Fruit fly (Drosophila melanogaster) whole organism, embryonic: Measurements from ENCODE around the gene Cyp303a1.

Experiments
- ATbp ChIP-seq: fragments of 200-800 bp; sonication (Bioruptor generic); optimal IDR thresholded peaks from 2 replicates; lab custom pipeline; 2017; ENCODE audit warnings: missing biosample characterization, mild to moderate bottlenecking, missing genetic modification characterization, missing genetic modification reagents
- CG1024 ChIP-seq: fragments of 200-800 bp; sonication (Bioruptor generic); IDR thresholded peaks from 2 replicates; pipeline ENCODE4 v1.3.6; 2022; ENCODE audit warnings: missing biosample characterization, missing genetic modification characterization
- CG10462 ChIP-seq: fragments of 200-800 bp; sonication (Bioruptor generic); optimal IDR thresholded peaks from 2 replicates; lab custom pipeline; 2016; ENCODE audit warnings: missing biosample characterization, missing genetic modification characterization
- CG10543 ChIP-seq: fragments of 200-800 bp; sonication (Bioruptor generic); optimal IDR thresholded peaks from 3 replicates; lab custom pipeline; 2017; ENCODE audit warnings: missing biosample characterization, mild to moderate bottlenecking, missing genetic modification characterization, moderate library complexity
- CG11247 ChIP-seq: fragments of 200-800 bp; sonication (Bioruptor generic); IDR thresholded peaks from 2 replicates; pipeline ENCODE4 v1.3.6; 2022; ENCODE audit warnings: missing biosample characterization, missing genetic modification characterization
- CG13424 ChIP-seq: fragments of 200-800 bp; sonication (Bioruptor generic); optimal IDR thresholded peaks from 2 replicates; lab custom pipeline; 2019; ENCODE audit warnings: missing biosample characterization, mild to moderate bottlenecking, missing genetic modification characterization, moderate library complexity
- CG16815 ChIP-seq: fragments of 200-800 bp; sonication (Bioruptor generic); optimal IDR thresholded peaks from 3 replicates; lab custom pipeline; 2017; ENCODE audit warnings: missing biosample characterization, mild to moderate bottlenecking, missing genetic modification characterization
- CG17568 ChIP-seq: fragments of 200-800 bp; sonication (Bioruptor generic); optimal IDR thresholded peaks from 2 replicates; lab custom pipeline; 2018; ENCODE audit warnings: missing biosample characterization, mild to moderate bottlenecking, missing genetic modification characterization, moderate library complexity
- CG2116 ChIP-seq: fragments of 200-800 bp; sonication (Bioruptor generic); optimal IDR thresholded peaks from 3 replicates; lab custom pipeline; 2018; ENCODE audit warnings: missing biosample characterization, mild to moderate bottlenecking, missing genetic modification characterization
- CG2712 ChIP-seq: fragments of 200-800 bp; optimal IDR thresholded peaks from 3 replicates; lab custom pipeline; 2019; ENCODE audit warnings: missing biosample characterization, mild to moderate bottlenecking, missing genetic modification characterization, moderate library complexity
- CG30431 ChIP-seq: fragments of 200-800 bp; sonication (Bioruptor generic); optimal IDR thresholded peaks from 2 replicates; lab custom pipeline; 2017; ENCODE audit warnings: missing biosample characterization, missing genetic modification characterization
- CG31365 ChIP-seq: fragments of 200-800 bp; sonication (Bioruptor generic); optimal IDR thresholded peaks from 2 replicates; lab custom pipeline; 2018; ENCODE audit warnings: missing biosample characterization, mild to moderate bottlenecking, missing genetic modification characterization
- CG4404 ChIP-seq: fragments of 200-800 bp; sonication (Bioruptor generic); IDR thresholded peaks from 2 replicates; pipeline ENCODE4 v1.3.6; 2022; ENCODE audit warnings: missing biosample characterization, missing genetic modification characterization
- CG4424 ChIP-seq: fragments of 200-800 bp; sonication (Bioruptor generic); optimal IDR thresholded peaks from 3 replicates; lab custom pipeline; 2016; ENCODE audit warnings: missing biosample characterization, missing genetic modification characterization
- CG7556 ChIP-seq: fragments of 200-800 bp; sonication (Bioruptor generic); optimal IDR thresholded peaks from 2 replicates; lab custom pipeline; 2017; ENCODE audit warnings: missing biosample characterization, mild to moderate bottlenecking, missing genetic modification characterization
- Camta ChIP-seq: fragments of 200-800 bp; sonication (Bioruptor generic); optimal IDR thresholded peaks from 2 replicates; lab custom pipeline; 2016; ENCODE audit warnings: missing biosample characterization, missing genetic modification characterization
- Eip74EF ChIP-seq, 2 experiments: fragments of 200-800 bp in 1 of 2; fragments of >200 bp in 1 of 2; sonication (Bioruptor generic) in 1 of 2; optimal IDR thresholded peaks; 2 replicates each; lab custom pipeline; 2017 to 2019; ENCODE audit warnings: missing biosample characterization in 2 of 2, missing genetic modification characterization in 2 of 2, mild to moderate bottlenecking in 1 of 2, moderate library complexity in 1 of 2
- HLHmδ ChIP-seq: fragments of 200-800 bp; sonication (Bioruptor generic); optimal IDR thresholded peaks from 2 replicates; lab custom pipeline; 2018; ENCODE audit warnings: missing biosample characterization, mild to moderate bottlenecking, missing genetic modification characterization, moderate library complexity
- MTF-1 ChIP-seq: fragments of 200-800 bp; sonication (Bioruptor generic); optimal IDR thresholded peaks from 2 replicates; lab custom pipeline; 2018; ENCODE audit warnings: missing biosample characterization, mild to moderate bottlenecking, missing genetic modification characterization, borderline replicate concordance
- Ravus ChIP-seq: fragments of 200-800 bp; sonication (Bioruptor generic); IDR thresholded peaks from 2 replicates; pipeline ENCODE4 v1.3.6; 2022; ENCODE audit warnings: missing biosample characterization, missing genetic modification characterization
- Scr ChIP-seq: fragments of 200-800 bp; sonication (Bioruptor generic); IDR thresholded peaks from 2 replicates; pipeline ENCODE4 v1.3.6; 2022; ENCODE audit warnings: missing biosample characterization, missing genetic modification characterization; ENCODE audit not compliant: partially characterized antibody
- Spps ChIP-seq: fragments of 200-800 bp; sonication (Bioruptor generic); optimal IDR thresholded peaks from 2 replicates; lab custom pipeline; 2018; ENCODE audit warnings: missing biosample characterization, mild to moderate bottlenecking, missing genetic modification characterization
- Stat92E ChIP-seq, 3 experiments: fragments of >200 bp in 2 of 3; fragments of 200-800 bp in 1 of 3; sonication (Bioruptor generic) in 1 of 3; optimal IDR thresholded peaks; 2 replicates each; lab custom pipeline; 2017 to 2019; ENCODE audit warnings: missing biosample characterization in 3 of 3, missing genetic modification characterization in 3 of 3, mild to moderate bottlenecking in 1 of 3, moderate library complexity in 1 of 3
- Taf1 ChIP-seq: fragments of 200-800 bp; sonication (Bioruptor generic); IDR thresholded peaks from 2 replicates; pipeline ENCODE4 v1.3.6; 2022; ENCODE audit warnings: missing biosample characterization, missing genetic modification characterization
- Trl ChIP-seq, 3 experiments: fragments of >200 bp in 2 of 3; fragments of 200-800 bp in 1 of 3; sonication (Bioruptor generic) in 1 of 3; optimal IDR thresholded peaks; 2 replicates in 1 of 3; 3 replicates in 2 of 3; lab custom pipeline; 2016 to 2017; ENCODE audit warnings: missing biosample characterization in 1 of 3, missing genetic modification characterization in 1 of 3
- YL-1 ChIP-seq: fragments of 200-800 bp; sonication (Bioruptor generic); optimal IDR thresholded peaks from 3 replicates; lab custom pipeline; 2017; ENCODE audit warnings: missing biosample characterization, mild to moderate bottlenecking, missing genetic modification characterization
- aop ChIP-seq: fragments of 200-800 bp; sonication (Bioruptor generic); IDR thresholded peaks from 2 replicates; pipeline ENCODE4 v1.3.6; 2022; ENCODE audit warnings: missing biosample characterization, missing genetic modification characterization
- ara ChIP-seq: fragments of 200-800 bp; sonication (Bioruptor generic); IDR thresholded peaks from 2 replicates; pipeline ENCODE4 v1.3.6; 2022; ENCODE audit warnings: missing biosample characterization, missing genetic modification characterization
- crc ChIP-seq: fragments of 200-800 bp; sonication (Bioruptor generic); optimal IDR thresholded peaks from 2 replicates; lab custom pipeline; 2016; ENCODE audit warnings: missing biosample characterization, missing genetic modification characterization
- croc ChIP-seq: fragments of 200-800 bp; sonication (Bioruptor generic); conservative IDR thresholded peaks from 3 replicates; pipeline ENCODE4 v1.3.6; 2022; ENCODE audit warnings: missing biosample characterization, missing genetic modification characterization
- da ChIP-seq: fragments of 200-800 bp; sonication (Bioruptor generic); optimal IDR thresholded peaks from 2 replicates; lab custom pipeline; 2016; ENCODE audit warnings: missing biosample characterization, missing genetic modification characterization
- gsb-n ChIP-seq: fragments of 200-800 bp; sonication (Bioruptor generic); optimal IDR thresholded peaks from 3 replicates; lab custom pipeline; 2018; ENCODE audit warnings: missing biosample characterization, mild to moderate bottlenecking, missing genetic modification characterization
- ham ChIP-seq: fragments of 200-800 bp; sonication (Bioruptor generic); IDR thresholded peaks from 2 replicates; pipeline ENCODE4 v1.3.6; 2022; ENCODE audit warnings: missing biosample characterization, missing genetic modification characterization
- hb ChIP-seq: fragments of 200-800 bp; sonication (Bioruptor generic); IDR thresholded peaks from 3 replicates; pipeline ENCODE4 v1.3.6; 2022; ENCODE audit warnings: missing biosample characterization, missing genetic modification characterization; ENCODE audit not compliant: partially characterized antibody
- her ChIP-seq: fragments of 200-800 bp; sonication (Bioruptor generic); optimal IDR thresholded peaks from 2 replicates; lab custom pipeline; 2016; ENCODE audit warnings: missing biosample characterization, missing genetic modification characterization
- luna ChIP-seq: fragments of 200-800 bp; sonication (Bioruptor generic); optimal IDR thresholded peaks from 2 replicates; lab custom pipeline; 2016; ENCODE audit warnings: missing biosample characterization, missing genetic modification characterization
- nau ChIP-seq: fragments of 200-800 bp; sonication (Bioruptor generic); optimal IDR thresholded peaks from 3 replicates; lab custom pipeline; 2017; ENCODE audit warnings: missing biosample characterization, mild to moderate bottlenecking, missing genetic modification characterization, missing genetic modification reagents
- odd ChIP-seq: fragments of 200-800 bp; sonication (Bioruptor generic); optimal IDR thresholded peaks from 2 replicates; lab custom pipeline; 2017; ENCODE audit warnings: missing biosample characterization, mild to moderate bottlenecking, missing genetic modification characterization
- pfk ChIP-seq: fragments of 200-800 bp; sonication (Bioruptor generic); optimal IDR thresholded peaks from 2 replicates; lab custom pipeline; 2018; ENCODE audit warnings: missing biosample characterization, mild to moderate bottlenecking, missing genetic modification characterization, moderate library complexity
- sc ChIP-seq, 3 experiments: fragments of >200 bp in 2 of 3; fragments of 200-800 bp in 1 of 3; sonication (Bioruptor generic) in 1 of 3; optimal IDR thresholded peaks; 2 replicates in 2 of 3; 3 replicates in 1 of 3; lab custom pipeline; 2017; ENCODE audit warnings: mild to moderate bottlenecking in 1 of 3, missing biosample characterization in 1 of 3, missing genetic modification characterization in 1 of 3, missing genetic modification reagents in 1 of 3
- stc ChIP-seq: fragments of 200-800 bp; sonication (Bioruptor generic); IDR thresholded peaks from 2 replicates; pipeline ENCODE4 v1.3.6; 2022; ENCODE audit warnings: missing biosample characterization, missing genetic modification characterization
- tio ChIP-seq: fragments of 200-800 bp; sonication (Bioruptor generic); optimal IDR thresholded peaks from 2 replicates; lab custom pipeline; 2017; ENCODE audit warnings: missing biosample characterization, missing genetic modification characterization, inconsistent platforms
- tx ChIP-seq: fragments of 200-800 bp; sonication (Bioruptor generic); optimal IDR thresholded peaks from 2 replicates; lab custom pipeline; 2016; ENCODE audit warnings: missing biosample characterization, missing genetic modification characterization
- unpg ChIP-seq: fragments of 200-800 bp; sonication (Bioruptor generic); optimal IDR thresholded peaks from 3 replicates; lab custom pipeline; 2018; ENCODE audit warnings: missing biosample characterization, mild to moderate bottlenecking, missing genetic modification characterization, moderate library complexity
- vnd ChIP-seq: fragments of 200-800 bp; sonication (Bioruptor generic); IDR thresholded peaks from 3 replicates; pipeline ENCODE4 v1.3.6; 2022; ENCODE audit warnings: missing biosample characterization, missing genetic modification characterization; ENCODE audit not compliant: partially characterized antibody
- wek ChIP-seq: fragments of 200-800 bp; sonication (Bioruptor generic); optimal IDR thresholded peaks from 3 replicates; lab custom pipeline; 2018; ENCODE audit warnings: missing biosample characterization, mild to moderate bottlenecking, missing genetic modification characterization, moderate library complexity
- zf30C ChIP-seq: fragments of 200-800 bp; sonication (Bioruptor generic); optimal IDR thresholded peaks from 3 replicates; lab custom pipeline; 2018; ENCODE audit warnings: missing biosample characterization, mild to moderate bottlenecking, missing genetic modification characterization

Cyp303a1 gene

DNA sequence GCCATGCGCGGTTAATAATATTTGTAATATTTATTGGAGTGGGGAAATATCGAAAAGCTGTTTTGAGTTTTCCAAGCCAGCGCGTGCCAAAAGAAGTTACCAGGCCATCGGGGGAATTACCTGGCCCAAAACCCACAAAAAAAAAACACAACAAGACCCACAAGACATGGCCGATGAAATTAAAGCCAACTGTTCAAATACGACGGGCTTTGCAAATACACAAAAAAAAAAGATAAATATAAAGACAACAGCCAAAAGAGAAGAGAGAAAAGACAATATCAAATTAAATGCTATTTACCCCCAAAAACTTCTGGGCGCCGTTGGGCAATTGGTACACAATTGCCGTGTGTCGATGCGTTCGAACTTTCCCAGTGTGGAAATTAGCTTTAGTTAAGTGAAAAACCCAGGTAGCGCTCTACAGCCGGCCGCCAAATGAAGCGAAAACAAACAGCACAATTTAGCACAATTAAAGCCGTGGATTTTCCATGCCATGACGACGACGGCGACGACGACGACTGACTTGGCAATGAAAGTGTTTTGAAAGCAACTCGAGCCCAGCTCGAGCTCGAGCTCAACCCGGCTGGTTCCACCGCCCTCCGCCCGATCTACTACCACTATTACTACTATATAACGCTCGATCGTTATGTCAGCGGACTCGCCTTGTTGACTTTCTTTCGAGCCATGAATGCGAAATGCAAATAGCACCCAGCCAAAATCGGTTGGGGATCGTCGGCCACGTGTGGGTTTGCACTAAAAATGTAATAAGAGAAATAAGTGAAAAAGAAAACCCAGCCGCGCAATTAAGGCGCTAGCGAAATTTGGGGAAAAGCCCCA is 24.0 kb downstream of the Cyp303a1 start (continued):
- TF ChIP-seq Trl (optimal IDR thresholded peaks at IDR 0.05; lab: Kevin White, UChicago) = no peak
- peak; percentile 64 for TF ChIP-seq Trl (GFP tag; optimal IDR thresholded peaks at IDR 0.05; lab: Kevin White, UChicago)
- no peak for TF ChIP-seq aop (GFP tag; lab: Robert Waterston, UW)
- TF ChIP-seq CG11247 (GFP tag; lab: Robert Waterston, UW) = peak; percentile 51
- TF ChIP-seq Eip74EF (GFP tag; optimal IDR thresholded peaks at IDR 0.05; lab: Kevin White, UChicago) = no peak
- no peak for TF ChIP-seq croc (GFP tag; lab: Robert Waterston, UW)
- TF ChIP-seq CG16815 (GFP tag; lab: Kevin White, UChicago) = no peak
- peak; percentile 55 for TF ChIP-seq CG7556 (GFP tag; lab: Kevin White, UChicago)
- TF ChIP-seq ham (GFP tag; lab: Robert Waterston, UW) = no peak
- TF ChIP-seq CG31365 (tag; lab: Kevin White, UChicago) = no peak
- TF ChIP-seq HLHmδ = no peak
- TF ChIP-seq ATbp (GFP tag; lab: Kevin White, UChicago) = peak; percentile 91
- peak; percentile 17 for TF ChIP-seq da (GFP tag; lab: Kevin White, UChicago)
- TF ChIP-seq wek (GFP tag; lab: Kevin White, UChicago) = peak; percentile 72
- peak; percentile 50 for TF ChIP-seq unpg
- TF ChIP-seq nau (GFP tag; lab: Kevin White, UChicago) = peak; percentile 14
- peak; percentile 4 for TF ChIP-seq Camta (GFP tag; lab: Kevin White, UChicago)
- peak; percentile 70 for TF ChIP-seq MTF-1
- TF ChIP-seq Stat92E (GFP tag; optimal IDR thresholded peaks at IDR 0.05; lab: Kevin White, UChicago) = no peak
- TF ChIP-seq luna (GFP tag; lab: Kevin White, UChicago) = peak; percentile 28
- TF ChIP-seq CG4404 = no peak
- TF ChIP-seq tx (GFP tag; lab: Kevin White, UChicago) = no peak
- TF ChIP-seq Scr (GFP tag; lab: Robert Waterston, UW) = no peak
- TF ChIP-seq CG13424 (tag; lab: Kevin White, UChicago) = peak; percentile 26
- no peak for TF ChIP-seq sc (optimal IDR thresholded peaks at IDR 0.05; lab: Kevin White, UChicago)
- no peak for TF ChIP-seq sc (GFP tag; optimal IDR thresholded peaks at IDR 0.05; lab: Kevin White, UChicago)
- peak; percentile 16 for TF ChIP-seq tio
- no peak for TF ChIP-seq hb (GFP tag; lab: Robert Waterston, UW)
- TF ChIP-seq ara (GFP tag; lab: Robert Waterston, UW) = no peak
- TF ChIP-seq odd = peak; percentile 72
- no peak for TF ChIP-seq CG4424
- no peak for TF ChIP-seq CG10462 (GFP tag; lab: Kevin White, UChicago)
- no peak for TF ChIP-seq CG2712 (tag; lab: Kevin White, UChicago)
- no peak for TF ChIP-seq CG1024 (GFP tag; lab: Robert Waterston, UW)
- no peak for TF ChIP-seq Spps (tag; lab: Kevin White, UChicago)
- peak; percentile 40 for TF ChIP-seq gsb-n (tag; lab: Kevin White, UChicago)
- TF ChIP-seq CG2116 (GFP tag; lab: Kevin White, UChicago) = peak; percentile 27
- TF ChIP-seq Taf1 (GFP tag; lab: Robert Waterston, UW) = no peak
- no peak for TF ChIP-seq vnd (GFP tag; lab: Robert Waterston, UW)
- TF ChIP-seq Ravus = no peak
- TF ChIP-seq pfk (GFP tag; lab: Kevin White, UChicago) = peak; percentile 48
- TF ChIP-seq crc (GFP tag; lab: Kevin White, UChicago) = peak; percentile 55
- TF ChIP-seq her (GFP tag; lab: Kevin White, UChicago) = peak; percentile 34
- TF ChIP-seq zf30C (GFP tag; lab: Kevin White, UChicago) = no peak
- peak; percentile 67 for TF ChIP-seq CG17568 (GFP tag; lab: Kevin White, UChicago)
- peak; percentile 79 for TF ChIP-seq CG10543 (GFP tag; lab: Kevin White, UChicago)
- TF ChIP-seq stc (GFP tag; lab: Robert Waterston, UW) = peak; percentile 43; the same call in 1 of the 2 replicates
- TF ChIP-seq YL-1 (GFP tag; lab: Kevin White, UChicago) = peak; percentile 44
- TF ChIP-seq CG30431 = no peak
